Worm (Caenorhabditis elegans) whole organism, L1 larva: ENCODE measurements around the gene Y39A1A.31.

Source experiments
- C34B4.2 ChIP-seq: sonication (generic microtip); optimal IDR thresholded peaks from 2 replicates; lab custom pipeline; 2017; ENCODE audit warnings: mild to moderate bottlenecking, missing genetic modification characterization, missing compliant biosample characterization
- aly-2 ChIP-seq: fragments of 150-350 bp; optimal IDR thresholded peaks from 2 replicates; lab custom pipeline; 2014; ENCODE audit warnings: missing biosample characterization, missing genetic modification characterization
- fos-1 ChIP-seq: fragments of 150-350 bp; optimal IDR thresholded peaks from 2 replicates; lab custom pipeline; 2014; ENCODE audit warnings: missing biosample characterization, missing genetic modification characterization
- lin-13 ChIP-seq: fragments of 150-350 bp; optimal IDR thresholded peaks from 2 replicates; lab custom pipeline; 2014; ENCODE audit warnings: missing biosample characterization, missing genetic modification reagents, missing genetic modification characterization
- lin-15B ChIP-seq: fragments of 150-350 bp; sonication (generic microtip); optimal IDR thresholded peaks from 3 replicates; lab custom pipeline; 2014; ENCODE audit warnings: missing biosample characterization, missing genetic modification characterization
- nhr-237 ChIP-seq: fragments of 150-350 bp; optimal IDR thresholded peaks from 2 replicates; lab custom pipeline; 2014; ENCODE audit warnings: missing biosample characterization, missing genetic modification characterization
- nhr-77 ChIP-seq: fragments of 150-350 bp; optimal IDR thresholded peaks from 2 replicates; lab custom pipeline; 2014; ENCODE audit warnings: missing biosample characterization, missing genetic modification characterization
- tbx-2 ChIP-seq: sonication (generic microtip); optimal IDR thresholded peaks from 2 replicates; lab custom pipeline; 2016; ENCODE audit warnings: missing genetic modification characterization, missing compliant biosample characterization
- vab-15 ChIP-seq: sonication (generic microtip); optimal IDR thresholded peaks from 2 replicates; lab custom pipeline; 2017; ENCODE audit warnings: missing genotype, mild to moderate bottlenecking, missing genetic modification characterization, missing compliant biosample characterization
- ztf-4 ChIP-seq: fragments of 150-350 bp; optimal IDR thresholded peaks from 2 replicates; lab custom pipeline; 2014; ENCODE audit warnings: missing biosample characterization, missing genetic modification characterization

DNA sequence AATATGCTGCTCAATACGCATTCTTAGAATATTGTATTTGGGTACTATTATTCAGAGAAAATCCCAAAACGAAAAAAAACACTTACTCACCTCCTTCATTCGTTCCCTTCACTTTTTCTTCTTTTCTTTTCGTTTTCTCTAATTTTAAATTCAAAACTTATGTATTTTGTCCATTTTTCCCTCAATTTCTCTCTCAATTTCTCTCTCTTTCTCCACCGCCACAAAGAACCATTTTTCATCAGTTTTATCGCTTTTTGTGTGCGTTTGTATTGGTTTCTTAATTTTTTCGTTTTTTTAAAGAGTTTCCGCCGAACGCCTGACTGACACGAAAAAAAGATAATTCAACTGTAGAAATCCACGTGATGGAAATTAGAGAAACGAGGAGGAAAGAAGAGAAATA lies 34.2 kb downstream of the Y39A1A.31 start, which contains the start of gene cnt-2:
- no peak for TF ChIP-seq aly-2
- TF ChIP-seq nhr-237 (tag; lab: Kevin White, UChicago): no peak
- TF ChIP-seq tbx-2 (tag; lab: Kevin White, UChicago): no peak
- no peak for TF ChIP-seq nhr-77 (tag; lab: Kevin White, UChicago)
- no peak for TF ChIP-seq C34B4.2 (tag; lab: Kevin White, UChicago)
- TF ChIP-seq ztf-4: no peak
- no peak for TF ChIP-seq lin-15B (tag; lab: Kevin White, UChicago)
- no peak for TF ChIP-seq vab-15
- TF ChIP-seq lin-13 (GFP tag; lab: Kevin White, UChicago): no peak
- TF ChIP-seq fos-1 (tag; lab: Kevin White, UChicago): no peak
